Fruit fly (Drosophila melanogaster): ENCODE data around the gene SdhBL.

SdhBL gene

DNA sequence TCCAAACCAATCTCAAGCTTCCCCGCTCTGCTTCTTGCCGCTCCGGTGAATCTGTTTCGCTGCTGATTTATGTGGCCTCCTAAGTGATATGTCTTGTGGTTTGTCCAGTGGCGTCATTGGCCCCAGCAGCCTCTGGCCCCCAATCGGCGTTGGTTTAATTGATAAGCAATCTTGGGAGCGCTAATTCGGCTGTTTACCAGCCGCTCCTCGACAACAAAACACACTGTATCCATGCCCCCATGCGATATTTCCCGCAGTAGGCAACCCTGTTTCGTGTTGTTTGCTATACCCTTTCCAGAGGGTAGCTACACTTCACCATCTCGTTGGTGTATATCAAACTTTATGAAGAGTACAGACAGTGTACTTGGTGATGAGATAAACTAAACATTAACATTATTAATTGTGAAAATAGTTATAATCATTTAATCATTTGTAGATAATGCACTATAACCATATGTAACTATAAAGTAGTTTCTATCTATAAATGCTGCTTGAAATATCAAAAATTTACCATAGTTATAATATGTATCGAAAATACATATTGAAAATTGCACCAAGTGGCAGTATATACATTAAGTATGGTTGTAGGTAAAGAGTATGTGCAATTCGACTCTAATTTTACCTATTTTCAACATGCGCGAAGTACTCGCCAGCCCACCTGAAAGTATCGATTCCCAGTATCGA is 45.8 kb upstream of the SdhBL start, which contains the start of gene shop (continued):
- TF ChIP-seq ken (GFP tag; IDR thresholded peaks at IDR 0.05): peak; percentile 60; the same call in 1 of the 3 replicates
- peak; percentile 35 for TF ChIP-seq CG12744 (GFP tag; optimal IDR thresholded peaks at IDR 0.05)
- peak; percentile 61 for TF ChIP-seq Atf3 (GFP tag; optimal IDR thresholded peaks at IDR 0.05)
- TF ChIP-seq C15 (GFP tag; IDR thresholded peaks at IDR 0.05): no peak
- peak; percentile 86 for TF ChIP-seq CG18599 (GFP tag; optimal IDR thresholded peaks at IDR 0.05)
- TF ChIP-seq Xbp1 (GFP tag; optimal IDR thresholded peaks at IDR 0.05): peak; percentile 92
- TF ChIP-seq Myb (GFP tag; optimal IDR thresholded peaks at IDR 0.05): peak; percentile 28
- peak; percentile 97 for TF ChIP-seq Ets65A (GFP tag)
- TF ChIP-seq dimm (GFP tag; IDR thresholded peaks at IDR 0.05): 0 out of 2 replicates have a peak, but pooled peaks have one; percentile 29
- peak; percentile 60; the same call in 1 of the 2 replicates for TF ChIP-seq vvl (GFP tag; IDR thresholded peaks at IDR 0.05)
- TF ChIP-seq org-1 (GFP tag; optimal IDR thresholded peaks at IDR 0.05): peak; percentile 80
- peak; percentile 76 for TF ChIP-seq nom (GFP tag; optimal IDR thresholded peaks at IDR 0.05)
- TF ChIP-seq bsh (GFP tag; optimal IDR thresholded peaks at IDR 0.05): peak; percentile 78 to 81
- TF ChIP-seq CG2199 (GFP tag; IDR thresholded peaks at IDR 0.05): no peak
- TF ChIP-seq crol (GFP tag; IDR thresholded peaks at IDR 0.05): no peak
- peak; percentile 84 for TF ChIP-seq lmd (GFP tag; IDR thresholded peaks at IDR 0.05)
- peak; percentile 71 for TF ChIP-seq odd (GFP tag; optimal IDR thresholded peaks at IDR 0.05)
- peak; percentile 31; the same call in 1 of the 2 replicates for TF ChIP-seq unc-4 (GFP tag; IDR thresholded peaks at IDR 0.05; ENCODE audit: partially characterized antibody)
- peak; percentile 60 for TF ChIP-seq CG6683 (GFP tag; optimal IDR thresholded peaks at IDR 0.05)
- peak; percentile 50 for TF ChIP-seq CG3995 (GFP tag; optimal IDR thresholded peaks at IDR 0.05)
- TF ChIP-seq CG15073 (GFP tag; optimal IDR thresholded peaks at IDR 0.05): no peak
- no peak for TF ChIP-seq zf30C (GFP tag; optimal IDR thresholded peaks at IDR 0.05)
- TF ChIP-seq twi (tag; optimal IDR thresholded peaks at IDR 0.05): peak; percentile 76
- no peak for TF ChIP-seq CG31365 (tag; optimal IDR thresholded peaks at IDR 0.05)
- TF ChIP-seq disco-r (GFP tag; optimal IDR thresholded peaks at IDR 0.05): no peak
- peak; percentile 90 for TF ChIP-seq Med (GFP tag)
- TF ChIP-seq CG3847 (GFP tag; IDR thresholded peaks at IDR 0.05): peak; percentile 86
- TF ChIP-seq br (optimal IDR thresholded peaks at IDR 0.05): no peak
- peak; percentile 83 for TF ChIP-seq Hand (GFP tag; optimal IDR thresholded peaks at IDR 0.05)
- peak; percentile 87 for TF ChIP-seq CG14710 (tag; optimal IDR thresholded peaks at IDR 0.05)
- TF ChIP-seq HLH4C (GFP tag; IDR thresholded peaks at IDR 0.05; ENCODE audit: partially characterized antibody): 0 out of 3 replicates have a peak, but pooled peaks have one; percentile 26
- peak; percentile 64 for TF ChIP-seq CG7372 (GFP tag; IDR thresholded peaks at IDR 0.05)
- peak; percentile 83; the same call in 2 of the 3 replicates for TF ChIP-seq so (GFP tag; IDR thresholded peaks at IDR 0.05)
- peak; percentile 61 for TF ChIP-seq pnt (GFP tag; optimal IDR thresholded peaks at IDR 0.05)
- TF ChIP-seq CG1233 (GFP tag; optimal IDR thresholded peaks at IDR 0.05): peak; percentile 84
- peak; percentile 43 for TF ChIP-seq Antp (GFP tag; optimal IDR thresholded peaks at IDR 0.05)
- TF ChIP-seq Eip74EF (GFP tag; optimal IDR thresholded peaks at IDR 0.05): peak in 1 of 2 experiments; percentile 77
- TF ChIP-seq CG4282 (GFP tag; optimal IDR thresholded peaks at IDR 0.05): no peak
- no peak for TF ChIP-seq ham (GFP tag; IDR thresholded peaks at IDR 0.05)
- TF ChIP-seq CG11456 (GFP tag; IDR thresholded peaks at IDR 0.05): peak; percentile 75; the same call in 2 of the 3 replicates
- peak; percentile 81 for TF ChIP-seq CG4424 (GFP tag; optimal IDR thresholded peaks at IDR 0.05)
- peak; percentile 79 for TF ChIP-seq CG12219 (GFP tag; optimal IDR thresholded peaks at IDR 0.05)
- TF ChIP-seq ewg (GFP tag; optimal IDR thresholded peaks at IDR 0.05): peak; percentile 75
- peak; percentile 37; the same call in 1 of the 2 replicates for TF ChIP-seq CG1024 (GFP tag; IDR thresholded peaks at IDR 0.05)
- TF ChIP-seq inv (GFP tag; IDR thresholded peaks at IDR 0.05; ENCODE audit: partially characterized antibody): peak; percentile 36; the same call in 1 of the 2 replicates
- peak; percentile 72 for TF ChIP-seq dmrt11E (tag; optimal IDR thresholded peaks at IDR 0.05)
- TF ChIP-seq dmrt99B (tag; optimal IDR thresholded peaks at IDR 0.05): peak; percentile 89
- TF ChIP-seq CG16863 (GFP tag; optimal IDR thresholded peaks at IDR 0.05): peak; percentile 94
- TF ChIP-seq CG11695 (GFP tag; IDR thresholded peaks at IDR 0.05): peak; percentile 82

Data from whole organism, embryonic.